Worm (Caenorhabditis elegans) whole organism, L4 larva: ENCODE measurements around the gene F47B8.8.

Experiments used
- F10B5.3 ChIP-seq: sonication (generic microtip); optimal IDR thresholded peaks from 2 replicates; lab custom pipeline; 2016; ENCODE audit warnings: mild to moderate bottlenecking, missing genetic modification characterization, missing compliant biosample characterization
- F26F4.8 ChIP-seq: fragments of 200-800 bp; sonication (Bioruptor generic); conservative IDR thresholded peaks from 2 replicates; pipeline ENCODE4 v1.3.6; 2022; ENCODE audit warnings: missing genetic modification characterization, missing compliant biosample characterization
- F44E2.7 ChIP-seq: fragments of 200-800 bp; sonication (Bioruptor generic); IDR thresholded peaks from 2 replicates; pipeline ENCODE4 v2.1.2; 2022; ENCODE audit warnings: missing genetic modification characterization, missing compliant biosample characterization
- F49E8.2 ChIP-seq: sonication (generic microtip); optimal IDR thresholded peaks from 2 replicates; lab custom pipeline; 2016; ENCODE audit warnings: missing compliant biosample characterization, mild to moderate bottlenecking, missing genetic modification characterization, borderline replicate concordance
- Y48G9A.11 ChIP-seq: fragments of 200-800 bp; sonication (Bioruptor generic); IDR thresholded peaks from 2 replicates; pipeline ENCODE4 v1.3.6; 2022; ENCODE audit warnings: missing genetic modification reagents, missing genetic modification characterization, missing compliant biosample characterization
- Y75B8A.6 ChIP-seq: fragments of 200-800 bp; sonication (Bioruptor generic); IDR thresholded peaks from 2 replicates; pipeline ENCODE4 v1.3.6; 2022; ENCODE audit warnings: missing genetic modification reagents, missing genetic modification characterization, missing compliant biosample characterization
- aly-2 ChIP-seq: sonication (generic microtip); optimal IDR thresholded peaks from 2 replicates; lab custom pipeline; 2018; ENCODE audit warnings: missing biosample characterization, missing genetic modification characterization
- attf-4 ChIP-seq: sonication (generic microtip); optimal IDR thresholded peaks from 3 replicates; lab custom pipeline; 2017; ENCODE audit warnings: missing biosample characterization, missing genetic modification characterization
- ces-1 ChIP-seq: fragments of 150-350 bp; sonication (generic microtip); optimal IDR thresholded peaks from 4 replicates; lab custom pipeline; 2014; ENCODE audit warnings: missing biosample characterization, missing genetic modification reagents, missing genetic modification characterization
- cey-2 ChIP-seq: sonication (generic microtip); optimal IDR thresholded peaks from 3 replicates; lab custom pipeline; 2017; ENCODE audit warnings: missing genetic modification characterization, mild to moderate bottlenecking, missing compliant biosample characterization, antibody characterized with exemption, borderline replicate concordance; ENCODE audit not compliant: insufficient read depth
- daf-12 ChIP-seq: fragments of 150-350 bp; optimal IDR thresholded peaks from 2 replicates; lab custom pipeline; 2014; ENCODE audit warnings: missing biosample characterization, missing genetic modification reagents, missing genetic modification characterization
- daf-16 ChIP-seq, 3 experiments: sonication (generic microtip); optimal IDR thresholded peaks; 2 replicates each; lab custom pipeline; 2016 to 2017; ENCODE audit warnings: missing genetic modification characterization in 3 of 3, missing genetic modification reagents in 3 of 3, mild to moderate bottlenecking in 2 of 3, missing compliant biosample characterization in 2 of 3, missing biosample characterization in 1 of 3, moderate library complexity in 1 of 3
- daf-19 ChIP-seq: fragments of 200-800 bp; sonication (Bioruptor generic); conservative IDR thresholded peaks from 2 replicates; pipeline ENCODE4 v1.3.6; 2022; ENCODE audit warnings: missing genetic modification characterization, missing compliant biosample characterization
- daf-8 ChIP-seq: fragments of 200-800 bp; sonication (Bioruptor generic); IDR thresholded peaks from 2 replicates; pipeline ENCODE4 v1.3.6; 2022; ENCODE audit warnings: missing genetic modification characterization, missing compliant biosample characterization
- dmd-8 ChIP-seq: fragments of 200-800 bp; sonication (Bioruptor generic); IDR thresholded peaks from 2 replicates; pipeline ENCODE4 v1.3.6; 2022; ENCODE audit warnings: missing genetic modification characterization, missing compliant biosample characterization
- dmd-9 ChIP-seq: fragments of 200-800 bp; sonication (Bioruptor generic); IDR thresholded peaks from 2 replicates; pipeline ENCODE4 v1.3.6; 2022; ENCODE audit warnings: missing genetic modification reagents, missing genetic modification characterization, missing compliant biosample characterization
- dpl-1 ChIP-seq: fragments of 150-350 bp; optimal IDR thresholded peaks from 2 replicates; lab custom pipeline; 2014; ENCODE audit warnings: missing biosample characterization, missing genetic modification reagents, missing genetic modification characterization
- hif-1 ChIP-seq, 2 experiments: sonication (generic microtip); optimal IDR thresholded peaks; 2 replicates each; lab custom pipeline; 2016 to 2017; ENCODE audit warnings: missing compliant biosample characterization in 2 of 2, missing genetic modification characterization in 2 of 2, missing genetic modification reagents in 2 of 2, missing genotype in 2 of 2, mild to moderate bottlenecking in 1 of 2
- hlh-11 ChIP-seq: fragments of 200-800 bp; sonication (Bioruptor generic); optimal IDR thresholded peaks from 2 replicates; lab custom pipeline; 2018; ENCODE audit warnings: mild to moderate bottlenecking, missing genetic modification characterization, missing compliant biosample characterization
- hmg-1.1 ChIP-seq: fragments of 200-800 bp; sonication (Bioruptor generic); IDR thresholded peaks from 2 replicates; pipeline ENCODE4 v1.3.6; 2022; ENCODE audit warnings: missing genetic modification reagents, missing genetic modification characterization, missing compliant biosample characterization
- jun-1 ChIP-seq: fragments of 150-350 bp; optimal IDR thresholded peaks from 2 replicates; lab custom pipeline; 2014; ENCODE audit warnings: missing biosample characterization, missing genetic modification reagents, missing genetic modification characterization
- lim-7 ChIP-seq: fragments of 200-800 bp; sonication (Bioruptor generic); IDR thresholded peaks from 2 replicates; pipeline ENCODE4 v1.3.6; 2022; ENCODE audit warnings: missing genetic modification characterization, missing compliant biosample characterization
- lin-13 ChIP-seq: fragments of 150-350 bp; optimal IDR thresholded peaks from 2 replicates; lab custom pipeline; 2014; ENCODE audit warnings: missing biosample characterization, missing genetic modification reagents, missing genetic modification characterization
- lin-15B ChIP-seq: fragments of 150-350 bp; sonication (generic microtip); optimal IDR thresholded peaks from 3 replicates; lab custom pipeline; 2014; ENCODE audit warnings: missing biosample characterization, missing genetic modification characterization
- lin-29 ChIP-seq: fragments of 200-800 bp; sonication (Bioruptor generic); IDR thresholded peaks from 2 replicates; pipeline ENCODE4 v1.3.6; 2022; ENCODE audit warnings: missing genetic modification reagents, missing genetic modification characterization, missing compliant biosample characterization
- lin-39 ChIP-seq: fragments of 150-350 bp; optimal IDR thresholded peaks from 2 replicates; lab custom pipeline; 2014; ENCODE audit warnings: missing biosample characterization, missing genetic modification reagents, missing genetic modification characterization
- lir-3 ChIP-seq: sonication (generic microtip); optimal IDR thresholded peaks from 2 replicates; lab custom pipeline; 2016; ENCODE audit warnings: mild to moderate bottlenecking, missing genetic modification characterization, missing compliant biosample characterization
- lsy-2 ChIP-seq, 2 experiments: fragments of 150-350 bp in 1 of 2; sonication (generic microtip) in 1 of 2; optimal IDR thresholded peaks; 2 replicates each; lab custom pipeline; 2014 to 2017; ENCODE audit warnings: missing biosample characterization in 2 of 2, missing genetic modification characterization in 2 of 2
- mdl-1 ChIP-seq, 2 experiments: fragments of 150-350 bp in 1 of 2; sonication (generic microtip) in 1 of 2; optimal IDR thresholded peaks; 2 replicates each; lab custom pipeline; 2014 to 2017; ENCODE audit warnings: missing biosample characterization in 2 of 2, missing genetic modification characterization in 2 of 2
- mxl-3 ChIP-seq: fragments of 200-800 bp; sonication (Bioruptor generic); optimal IDR thresholded peaks from 2 replicates; lab custom pipeline; 2018; ENCODE audit warnings: mild to moderate bottlenecking, missing genetic modification characterization, missing compliant biosample characterization
- nhr-10 ChIP-seq: fragments of 150-350 bp; optimal IDR thresholded peaks from 2 replicates; lab custom pipeline; 2014; ENCODE audit warnings: missing biosample characterization, missing genetic modification characterization
- nhr-102 ChIP-seq: sonication (generic microtip); optimal IDR thresholded peaks from 2 replicates; lab custom pipeline; 2016; ENCODE audit warnings: mild to moderate bottlenecking, missing genetic modification characterization, moderate library complexity, missing compliant biosample characterization
- nhr-237 ChIP-seq: sonication (generic microtip); optimal IDR thresholded peaks from 2 replicates; lab custom pipeline; 2017; ENCODE audit warnings: missing biosample characterization, missing genetic modification characterization
- nhr-28 ChIP-seq: fragments of 150-350 bp; optimal IDR thresholded peaks from 2 replicates; lab custom pipeline; 2014; ENCODE audit warnings: missing biosample characterization, missing genetic modification characterization
- nhr-48 ChIP-seq: sonication (generic microtip); optimal IDR thresholded peaks from 2 replicates; lab custom pipeline; 2016; ENCODE audit warnings: mild to moderate bottlenecking, missing genetic modification characterization, missing compliant biosample characterization
- pha-4 ChIP-seq, 2 experiments: fragments of 150-350 bp in 1 of 2; fragments of 200-800 bp in 1 of 2; sonication (Bioruptor generic) in 1 of 2; IDR thresholded peaks in 1 of 2; optimal IDR thresholded peaks in 1 of 2; 2 replicates each; pipeline versions ENCODE4 v1.3.6 to Lab custom; 2014 to 2022; ENCODE audit warnings: missing genetic modification characterization in 2 of 2, missing genetic modification reagents in 2 of 2, missing biosample characterization in 1 of 2, missing compliant biosample characterization in 1 of 2
- pqm-1 ChIP-seq: sonication (generic microtip); optimal IDR thresholded peaks from 2 replicates; lab custom pipeline; 2017; ENCODE audit warnings: missing biosample characterization, missing genetic modification characterization
- rbr-2 ChIP-seq: sonication (generic microtip); optimal IDR thresholded peaks from 2 replicates; lab custom pipeline; 2016; ENCODE audit warnings: missing genotype, missing genetic modification characterization, missing compliant biosample characterization
- sdz-12 ChIP-seq: fragments of 200-800 bp; sonication (Bioruptor generic); optimal IDR thresholded peaks from 2 replicates; lab custom pipeline; 2018; ENCODE audit warnings: mild to moderate bottlenecking, missing genetic modification characterization, missing compliant biosample characterization
- set-16 ChIP-seq: fragments of 200-800 bp; sonication (Bioruptor generic); IDR thresholded peaks from 2 replicates; pipeline ENCODE4 v1.3.6; 2022; ENCODE audit warnings: missing genetic modification reagents, missing genetic modification characterization, missing compliant biosample characterization
- skn-1 ChIP-seq: fragments of 150-350 bp; optimal IDR thresholded peaks from 2 replicates; lab custom pipeline; 2014; ENCODE audit warnings: missing biosample characterization, missing genetic modification characterization
- snpc-1.2 ChIP-seq: fragments of 200-800 bp; sonication (Bioruptor generic); IDR thresholded peaks from 2 replicates; pipeline ENCODE4 v1.3.6; 2022; ENCODE audit warnings: missing genetic modification reagents, missing genetic modification characterization, missing compliant biosample characterization
- spr-1 ChIP-seq: sonication (generic microtip); optimal IDR thresholded peaks from 2 replicates; lab custom pipeline; 2016; ENCODE audit warnings: mild to moderate bottlenecking, missing genetic modification characterization, missing compliant biosample characterization
- spr-3 ChIP-seq: fragments of 200-800 bp; sonication (Bioruptor generic); optimal IDR thresholded peaks from 2 replicates; lab custom pipeline; 2018; ENCODE audit warnings: mild to moderate bottlenecking, missing genetic modification characterization, missing compliant biosample characterization
- tag-97 ChIP-seq: fragments of 200-800 bp; sonication (Bioruptor generic); IDR thresholded peaks from 2 replicates; pipeline ENCODE4 v1.3.6; 2022; ENCODE audit warnings: missing genetic modification characterization, missing compliant biosample characterization
- unc-130 ChIP-seq: sonication (generic microtip); optimal IDR thresholded peaks from 2 replicates; lab custom pipeline; 2016; ENCODE audit warnings: missing genetic modification reagents, missing genetic modification characterization, missing compliant biosample characterization
- unc-62 ChIP-seq, 3 experiments: fragments of 150-350 bp in 1 of 3; sonication (generic microtip); optimal IDR thresholded peaks in 2 of 3; peaks in 1 of 3; 1 replicate in 1 of 3; 2 replicates in 2 of 3; lab custom pipeline; 2014 to 2017; ENCODE audit warnings: missing biosample characterization in 3 of 3, missing genetic modification characterization in 3 of 3, missing genetic modification reagents in 3 of 3, missing genotype in 1 of 3
- zag-1 ChIP-seq: fragments of 150-350 bp; optimal IDR thresholded peaks from 2 replicates; lab custom pipeline; 2014; ENCODE audit warnings: missing biosample characterization, missing genetic modification characterization
- zip-11 ChIP-seq: fragments of 200-800 bp; sonication (Bioruptor generic); IDR thresholded peaks from 2 replicates; pipeline ENCODE4 v1.3.6; 2022; ENCODE audit warnings: missing genetic modification characterization, missing compliant biosample characterization
- zip-2 ChIP-seq: fragments of 150-350 bp; optimal IDR thresholded peaks from 2 replicates; lab custom pipeline; 2014; ENCODE audit warnings: missing biosample characterization, missing genetic modification characterization

The F47B8.8 gene

DNA sequence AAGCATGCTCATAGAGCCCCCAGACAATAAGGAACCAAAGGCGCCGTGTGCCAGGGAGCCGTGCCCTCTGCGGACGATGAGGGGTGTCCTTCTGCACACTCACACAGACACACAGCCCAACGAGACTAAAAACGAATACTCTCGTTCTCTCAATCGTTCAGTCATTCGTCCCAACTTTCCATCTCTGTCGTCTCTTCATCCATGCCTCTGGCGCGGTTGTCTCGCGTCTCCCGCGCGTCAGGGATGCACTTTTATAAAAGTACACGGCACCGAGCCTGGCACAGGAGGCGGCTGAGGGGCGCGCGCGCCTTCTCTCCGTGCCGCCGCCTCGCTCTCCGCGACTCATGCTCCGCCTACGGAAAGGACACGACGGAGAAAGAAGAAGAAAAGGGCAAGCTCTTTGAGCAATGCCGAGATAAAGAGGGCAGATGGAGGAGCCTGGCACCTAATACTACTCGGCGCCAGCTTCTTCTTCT is 35.0 kb downstream of the F47B8.8 start (continued):
- TF ChIP-seq lsy-2 (tag; optimal IDR thresholded peaks at IDR 0.05; lab: Kevin White, UChicago) (peak; percentile 65 to 79), tag-97 (GFP tag; lab: Robert Waterston, UW) (no peak), mdl-1 (tag; optimal IDR thresholded peaks at IDR 0.05; lab: Kevin White, UChicago) (peak; percentile 87 to 92), zip-11 (GFP tag; lab: Robert Waterston, UW) (no peak), aly-2 (tag; lab: Kevin White, UChicago) (no peak), unc-62 (GFP tag; optimal IDR thresholded peaks at IDR 0.05 in 1 of 2; lab: Kevin White, UChicago) (peak in 1 of 2 experiments; percentile 52), unc-62 (tag; optimal IDR thresholded peaks at IDR 0.05; lab: Kevin White, UChicago) (no peak), dmd-9 (no peak), unc-130 (no peak), hlh-11 (peak; percentile 96), daf-12 (tag; lab: Kevin White, UChicago) (peak; percentile 46), spr-1 (tag; lab: Kevin White, UChicago) (peak; percentile 70), nhr-28 (peak; percentile 78), lin-39 (tag; lab: Kevin White, UChicago) (no peak), F26F4.8 (GFP tag; lab: Robert Waterston, UW) (no peak), nhr-10 (peak; percentile 81), nhr-102 (peak; percentile 63), lin-15B (no peak), F49E8.2 (tag; lab: Kevin White, UChicago) (no peak), sdz-12 (GFP tag; lab: Kevin White, UChicago) (no peak), nhr-237 (tag; lab: Kevin White, UChicago) (no peak), ces-1 (GFP tag; lab: Kevin White, UChicago) (peak; percentile 22), dmd-8 (GFP tag; lab: Robert Waterston, UW) (no peak), lin-13 (peak; percentile 33), set-16 (peak; percentile 100), nhr-48 (tag; lab: Kevin White, UChicago) (peak; percentile 87), rbr-2 (tag; lab: Kevin White, UChicago) (peak; percentile 87), snpc-1.2 (GFP tag; lab: Robert Waterston, UW) (no peak), daf-16 (GFP tag; optimal IDR thresholded peaks at IDR 0.05; lab: Kevin White, UChicago) (peak; percentile 44 to 58), daf-16 (tag; optimal IDR thresholded peaks at IDR 0.05; lab: Kevin White, UChicago) (peak; percentile 69), spr-3 (GFP tag; lab: Kevin White, UChicago) (peak; percentile 33), daf-8 (GFP tag; lab: Robert Waterston, UW) (no peak), zag-1 (tag; lab: Kevin White, UChicago) (no peak), zip-2 (tag; lab: Kevin White, UChicago) (peak; percentile 6), skn-1 (tag; lab: Kevin White, UChicago) (no peak), pqm-1 (tag; lab: Kevin White, UChicago) (no peak), lin-29 (no peak), Y75B8A.6 (GFP tag; lab: Robert Waterston, UW) (no peak), daf-19 (GFP tag; lab: Robert Waterston, UW) (no peak), F44E2.7 (GFP tag; lab: Robert Waterston, UW) (no peak), dpl-1 (GFP tag; lab: Kevin White, UChicago) (peak; percentile 44), hif-1 (tag; optimal IDR thresholded peaks at IDR 0.05; lab: Kevin White, UChicago) (peak in 1 of 2 experiments; percentile 82), lim-7 (GFP tag; lab: Robert Waterston, UW) (no peak), cey-2 (tag; lab: Kevin White, UChicago) (no peak), pha-4 (GFP tag; IDR thresholded peaks at IDR 0.05; lab: Robert Waterston, UW) (peak; percentile 74; the same call in 1 of the 2 replicates), pha-4 (tag; optimal IDR thresholded peaks at IDR 0.05; lab: Kevin White, UChicago) (no peak), mxl-3 (GFP tag; lab: Kevin White, UChicago) (peak; percentile 76), jun-1 (tag; lab: Kevin White, UChicago) (no peak), lir-3 (tag; lab: Kevin White, UChicago) (peak; percentile 45), Y48G9A.11 (GFP tag; lab: Robert Waterston, UW) (no peak), hmg-1.1 (GFP tag; lab: Robert Waterston, UW) (peak; percentile 92), F10B5.3 (peak; percentile 25), attf-4 (tag; lab: Kevin White, UChicago) (peak; percentile 45)
